Worm (Caenorhabditis elegans): Measurements from ENCODE around the gene R07E5.19.
A peak's percentile ranks its signal among the peaks of the same experiment; 100 is the strongest.

R07E5.19 gene

DNA sequence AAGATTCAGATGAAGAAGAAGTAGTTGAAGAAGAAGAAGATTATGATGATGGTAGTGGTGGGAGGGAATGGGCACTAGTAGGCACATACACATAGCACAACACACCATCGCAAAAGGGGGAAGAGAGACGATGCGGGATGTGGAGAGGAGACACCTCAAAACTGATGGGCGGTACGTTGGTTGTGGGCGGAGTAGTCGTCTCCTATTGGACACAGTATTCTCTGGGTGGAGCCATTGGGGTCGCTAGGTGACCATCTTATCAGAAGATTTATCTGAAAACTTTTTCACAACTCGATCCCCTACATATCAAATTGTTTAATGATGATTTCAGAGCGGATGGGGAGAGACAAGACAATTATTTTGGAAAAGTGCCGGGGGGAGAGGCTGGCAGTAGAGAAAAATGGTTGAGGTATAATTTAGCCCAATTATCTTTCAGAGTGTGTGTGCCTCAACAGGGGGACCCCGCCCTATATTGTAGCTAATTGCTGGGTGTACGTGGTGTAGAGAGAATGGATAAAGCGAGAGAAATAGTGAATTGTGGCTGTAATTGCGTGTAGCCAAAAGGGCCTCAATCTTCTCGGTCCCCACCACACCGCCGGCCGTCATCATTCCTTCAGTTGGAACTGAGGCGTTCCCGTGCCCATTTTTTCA lies 33.0 kb upstream of the R07E5.19 start:
- no peak for TF ChIP-seq hpl-2 (GFP tag; optimal IDR thresholded peaks at IDR 0.05)
- TF ChIP-seq swsn-7 (tag; optimal IDR thresholded peaks at IDR 0.05), result no peak
- TF ChIP-seq ztf-4 (tag; optimal IDR thresholded peaks at IDR 0.05), result no peak
- no peak for TF ChIP-seq lin-13 (GFP tag; optimal IDR thresholded peaks at IDR 0.05)
- no peak for TF ChIP-seq ceh-88 (GFP tag; IDR thresholded peaks at IDR 0.05)
- no peak for TF ChIP-seq pag-3 (tag; optimal IDR thresholded peaks at IDR 0.05; ENCODE audit: borderline replicate concordance, insufficient read depth)
- no peak for TF ChIP-seq unc-62 (GFP tag; optimal IDR thresholded peaks at IDR 0.05)
- TF ChIP-seq lsy-2 (tag; optimal IDR thresholded peaks at IDR 0.05), result peak in 1 of 2 experiments; percentile 12
- TF ChIP-seq lin-14 (GFP tag; optimal IDR thresholded peaks at IDR 0.05), result peak; percentile 42
- TF ChIP-seq unc-98 (GFP tag; IDR thresholded peaks at IDR 0.05), result no peak
- TF ChIP-seq efl-1 (optimal IDR thresholded peaks at IDR 0.05), result no peak
- TF ChIP-seq efl-1 (GFP tag; optimal IDR thresholded peaks at IDR 0.05 in 1 of 2), result no peak
- no peak for TF ChIP-seq elt-2 (tag; optimal IDR thresholded peaks at IDR 0.05)
- no peak for TF ChIP-seq nhr-84 (tag; optimal IDR thresholded peaks at IDR 0.05)
- no peak for TF ChIP-seq nhr-237 (tag; optimal IDR thresholded peaks at IDR 0.05)
- peak; percentile 1 for TF ChIP-seq pax-3 (tag; optimal IDR thresholded peaks at IDR 0.05)
- TF ChIP-seq mab-9 (GFP tag; IDR thresholded peaks at IDR 0.05), result no peak
- no peak for TF ChIP-seq lir-3 (tag; optimal IDR thresholded peaks at IDR 0.05; ENCODE audit: poor library complexity)

DNA sequence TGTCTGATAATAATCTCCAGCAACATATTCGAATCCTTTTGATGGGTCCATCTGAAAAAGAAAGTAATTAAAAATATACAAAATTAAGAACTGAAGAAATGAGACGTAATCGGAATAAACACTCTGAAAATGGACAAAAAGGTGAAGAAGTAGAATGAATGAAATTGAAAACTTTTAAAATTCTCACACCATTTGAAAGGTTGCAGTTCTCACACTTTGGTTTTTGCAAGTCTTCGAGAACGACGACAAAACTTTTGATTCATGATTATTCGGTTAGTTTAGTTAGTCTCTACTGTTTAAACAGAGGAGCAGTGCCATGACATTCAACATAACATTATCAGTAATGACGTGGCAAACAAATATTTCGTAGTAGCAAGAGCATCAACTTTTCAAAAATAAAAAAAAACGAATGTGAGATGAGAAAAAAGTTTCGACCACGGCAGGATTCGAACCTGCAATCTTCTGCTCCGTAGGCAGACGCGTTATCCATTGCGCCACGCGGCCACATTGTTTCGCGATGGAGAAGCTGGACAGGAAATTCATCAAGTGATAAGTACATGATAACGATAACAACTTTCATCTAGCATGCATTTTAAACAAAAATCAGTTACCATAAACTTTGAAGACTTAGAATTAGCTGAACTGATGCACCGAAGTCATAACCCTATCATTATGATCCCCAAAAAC lies 32.2 kb upstream of the R07E5.19 start, which contains the start of gene ceh-43:
Gene ceh-43 (minus strand): TSS at position 51 of the 687 bp plus-strand sequence.
- TF ChIP-seq ztf-11 (tag; optimal IDR thresholded peaks at IDR 0.05), result no peak
- TF ChIP-seq tlp-1 (tag; optimal IDR thresholded peaks at IDR 0.05), result no peak
- peak in 1 of 2 experiments; percentile 27 for TF ChIP-seq lin-35 (GFP tag; optimal IDR thresholded peaks at IDR 0.05)
- no peak for TF ChIP-seq swsn-7 (tag; optimal IDR thresholded peaks at IDR 0.05)
- TF ChIP-seq hlh-17 (GFP tag; optimal IDR thresholded peaks at IDR 0.05; ENCODE audit: borderline replicate concordance), result no peak
- TF ChIP-seq tbx-2 (tag; optimal IDR thresholded peaks at IDR 0.05), result no peak
- no peak for TF ChIP-seq nhr-20 (tag; optimal IDR thresholded peaks at IDR 0.05)
- no peak for TF ChIP-seq irx-1 (tag; optimal IDR thresholded peaks at IDR 0.05)
- no peak for TF ChIP-seq C16A3.4 (tag; optimal IDR thresholded peaks at IDR 0.05)
- TF ChIP-seq efl-3 (GFP tag; optimal IDR thresholded peaks at IDR 0.05), result no peak
- peak; percentile 14 for TF ChIP-seq elt-2 (tag; optimal IDR thresholded peaks at IDR 0.05)
- no peak for TF ChIP-seq unc-62 (GFP tag; optimal IDR thresholded peaks at IDR 0.05)
- TF ChIP-seq pqm-1 (tag; optimal IDR thresholded peaks at IDR 0.05), result no peak
- TF ChIP-seq jun-1 (tag; optimal IDR thresholded peaks at IDR 0.05), result no peak
- TF ChIP-seq unc-98 (GFP tag; IDR thresholded peaks at IDR 0.05), result no peak
- no peak for TF ChIP-seq sup-37 (GFP tag; optimal IDR thresholded peaks at IDR 0.05)
- no peak for TF ChIP-seq sox-4 (tag; optimal IDR thresholded peaks at IDR 0.05)
- no peak for TF ChIP-seq lin-13 (GFP tag; optimal IDR thresholded peaks at IDR 0.05)
- TF ChIP-seq ceh-82 (tag; optimal IDR thresholded peaks at IDR 0.05), result no peak
- no peak for TF ChIP-seq efl-1 (optimal IDR thresholded peaks at IDR 0.05)
- peak in 1 of 2 experiments; percentile 63 for TF ChIP-seq efl-1 (GFP tag; optimal IDR thresholded peaks at IDR 0.05 in 1 of 2)
- no peak for TF ChIP-seq ceh-90 (tag; optimal IDR thresholded peaks at IDR 0.05)
- TF ChIP-seq aha-1 (tag; optimal IDR thresholded peaks at IDR 0.05), result no peak
- TF ChIP-seq blmp-1 (tag; optimal IDR thresholded peaks at IDR 0.05), result no peak

DNA sequence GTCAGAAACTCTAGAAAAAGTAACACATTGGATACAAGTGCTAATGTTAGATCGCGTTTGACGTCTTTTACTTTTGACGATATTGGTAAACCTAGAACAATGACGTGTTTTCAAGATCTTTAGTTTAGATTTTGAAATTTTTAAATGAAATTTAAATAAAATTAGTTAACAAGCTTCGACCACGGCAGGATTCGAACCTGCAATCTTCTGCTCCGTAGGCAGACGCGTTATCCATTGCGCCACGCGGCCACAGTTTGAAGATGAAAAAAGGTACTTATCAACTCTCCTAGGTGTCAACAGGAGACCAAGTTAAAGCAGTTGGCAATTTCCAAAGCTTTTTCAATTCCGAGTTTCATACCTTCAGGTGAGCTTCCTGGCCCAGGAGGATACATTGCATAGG lies 31.5 kb upstream of the R07E5.19 start:
- TF ChIP-seq nhr-85 (tag) (peak; percentile 60), rnt-1 (tag; optimal IDR thresholded peaks at IDR 0.05) (peak; percentile 30), ceh-8 (GFP tag; optimal IDR thresholded peaks at IDR 0.05) (no peak), efl-1 (optimal IDR thresholded peaks at IDR 0.05) (peak in 1 of 2 experiments; percentile 14), efl-1 (GFP tag; optimal IDR thresholded peaks at IDR 0.05 in 1 of 2) (no peak), lin-35 (GFP tag; optimal IDR thresholded peaks at IDR 0.05) (peak in 1 of 2 experiments; percentile 34), nhr-84 (tag; optimal IDR thresholded peaks at IDR 0.05) (no peak), lsy-2 (tag; optimal IDR thresholded peaks at IDR 0.05) (peak in 1 of 2 experiments; percentile 35), snu-23 (GFP tag; optimal IDR thresholded peaks at IDR 0.05) (peak; percentile 13)
